Worm (Caenorhabditis elegans) whole organism, L3 larva: Measurements from ENCODE around the gene tag-321.

ENCODE experiments used
- elt-1 ChIP-seq: fragments of 150-350 bp; optimal IDR thresholded peaks from 2 replicates; lab custom pipeline; 2014; ENCODE audit warnings: missing biosample characterization, missing genetic modification characterization
- fkh-10 ChIP-seq: sonication (generic microtip); optimal IDR thresholded peaks from 2 replicates; lab custom pipeline; 2017; ENCODE audit warnings: missing biosample characterization, missing genetic modification reagents, missing genetic modification characterization
- lsy-12 ChIP-seq: sonication (generic microtip); optimal IDR thresholded peaks from 2 replicates; lab custom pipeline; 2016; ENCODE audit warnings: mild to moderate bottlenecking, missing genetic modification characterization, missing compliant biosample characterization
- nhr-77 ChIP-seq: fragments of 150-350 bp; optimal IDR thresholded peaks from 2 replicates; lab custom pipeline; 2014; ENCODE audit warnings: missing biosample characterization, missing genetic modification characterization

- TF ChIP-seq elt-1 (tag; lab: Kevin White, UChicago): no peak
- TF ChIP-seq nhr-77: no peak
- TF ChIP-seq lsy-12: no peak
- no peak for TF ChIP-seq fkh-10 (GFP tag; lab: Kevin White, UChicago)
These were observed 19.6 kb upstream of the tag-321 start, which contains the start of gene C33H5.16 for ce11 chrIV:7803250-7803649.
